Worm (Caenorhabditis elegans): ENCODE data around the gene pqn-73.
A peak's percentile ranks its signal among the peaks of the same experiment; 100 is the strongest.

The pqn-73 gene

ce11 chrII:8546975-8547374 is 6.5 kb downstream of the pqn-73 start (continued):
- TF ChIP-seq lin-40 (tag; optimal IDR thresholded peaks at IDR 0.05): no peak
- no peak for TF ChIP-seq unc-130 (GFP tag; optimal IDR thresholded peaks at IDR 0.05)
- peak; percentile 21 for TF ChIP-seq tbx-9 (tag; optimal IDR thresholded peaks at IDR 0.05; ENCODE audit: borderline replicate concordance)
- no peak for TF ChIP-seq aptf-2 (GFP tag; conservative IDR thresholded peaks at IDR 0.05)
- peak; percentile 51 for TF ChIP-seq B0035.1 (tag; optimal IDR thresholded peaks at IDR 0.05)
- peak; percentile 60 for TF ChIP-seq madf-10 (tag; optimal IDR thresholded peaks at IDR 0.05)
- TF ChIP-seq ekl-4 (GFP tag; IDR thresholded peaks at IDR 0.05): peak; percentile 83
- peak; percentile 64 for TF ChIP-seq nhr-80 (tag; optimal IDR thresholded peaks at IDR 0.05)
- TF ChIP-seq F33H1.4 (GFP tag; IDR thresholded peaks at IDR 0.05): peak; percentile 36; the same call in 1 of the 2 replicates
- peak; percentile 98 for TF ChIP-seq cebp-2 (GFP tag; IDR thresholded peaks at IDR 0.05)
- TF ChIP-seq nhr-179 (tag; optimal IDR thresholded peaks at IDR 0.05): peak; percentile 77
- TF ChIP-seq mes-4 (tag; optimal IDR thresholded peaks at IDR 0.05): peak; percentile 89
- no peak for TF ChIP-seq Y67H2A.10 (GFP tag; conservative IDR thresholded peaks at IDR 0.05)
- no peak for TF ChIP-seq ccch-3 (GFP tag; optimal IDR thresholded peaks at IDR 0.05)
- TF ChIP-seq akir-1 (GFP tag; optimal IDR thresholded peaks at IDR 0.05): no peak
- TF ChIP-seq nhr-27 (tag; optimal IDR thresholded peaks at IDR 0.05): peak; percentile 75
- no peak for TF ChIP-seq sea-2 (GFP tag; IDR thresholded peaks at IDR 0.05)
- TF ChIP-seq die-1 (tag; optimal IDR thresholded peaks at IDR 0.05): peak; percentile 96
- TF ChIP-seq efl-1 (GFP tag; optimal IDR thresholded peaks at IDR 0.05): peak; percentile 47
- TF ChIP-seq dpff-1 (tag; optimal IDR thresholded peaks at IDR 0.05): no peak
- no peak for TF ChIP-seq unc-62 (GFP tag; optimal IDR thresholded peaks at IDR 0.05)
- TF ChIP-seq F22D6.2 (tag; optimal IDR thresholded peaks at IDR 0.05): no peak
- TF ChIP-seq ztf-22 (GFP tag; optimal IDR thresholded peaks at IDR 0.05): peak; percentile 77
- TF ChIP-seq ztf-26 (tag; optimal IDR thresholded peaks at IDR 0.05): peak; percentile 62
- peak; percentile 67; the same call in 1 of the 2 replicates for TF ChIP-seq hsf-1 (GFP tag; IDR thresholded peaks at IDR 0.05)
- TF ChIP-seq rpc-1 (optimal IDR thresholded peaks at IDR 0.05): peak; percentile 87
- peak; percentile 91 for TF ChIP-seq rpc-1 (tag; optimal IDR thresholded peaks at IDR 0.05)
- TF ChIP-seq ets-4 (GFP tag; optimal IDR thresholded peaks at IDR 0.05): peak; percentile 93
- no peak for TF ChIP-seq lin-35 (GFP tag; optimal IDR thresholded peaks at IDR 0.05)
- TF ChIP-seq ceh-100 (GFP tag; IDR thresholded peaks at IDR 0.05): peak; percentile 49; the same call in 1 of the 2 replicates
- TF ChIP-seq egl-44 (GFP tag; IDR thresholded peaks at IDR 0.05): peak; percentile 84
- no peak for TF ChIP-seq hlh-26 (GFP tag; conservative IDR thresholded peaks at IDR 0.05)
- TF ChIP-seq hlh-12 (tag; optimal IDR thresholded peaks at IDR 0.05): peak; percentile 83
- TF ChIP-seq nfya-2 (GFP tag; IDR thresholded peaks at IDR 0.05): 0 out of 2 replicates have a peak, but pooled peaks have one; percentile 35
- TF ChIP-seq madf-8 (GFP tag; conservative IDR thresholded peaks at IDR 0.05): no peak
- TF ChIP-seq Y56A3A.18 (GFP tag; IDR thresholded peaks at IDR 0.05): peak; percentile 91
- no peak for TF ChIP-seq bed-1 (GFP tag; IDR thresholded peaks at IDR 0.05)
- peak; percentile 76; the same call in 1 of the 2 replicates for TF ChIP-seq hmg-1.2 (GFP tag; IDR thresholded peaks at IDR 0.05)
- TF ChIP-seq mcd-1 (GFP tag; IDR thresholded peaks at IDR 0.05): peak; percentile 72; the same call in 1 of the 2 replicates
- no peak; the same call in 1 of the 2 replicates for TF ChIP-seq K11D2.4 (GFP tag; IDR thresholded peaks at IDR 0.05)
- TF ChIP-seq hrde-1 (tag; optimal IDR thresholded peaks at IDR 0.05; ENCODE audit: borderline replicate concordance): peak; percentile 72
- TF ChIP-seq rec-8 (tag; optimal IDR thresholded peaks at IDR 0.05): peak; percentile 48 to 93
- TF ChIP-seq lin-26 (GFP tag; IDR thresholded peaks at IDR 0.05): no peak
- TF ChIP-seq F57A8.1 (GFP tag; optimal IDR thresholded peaks at IDR 0.05): peak; percentile 98
- no peak; the same call in 1 of the 2 replicates for TF ChIP-seq madf-3 (GFP tag; IDR thresholded peaks at IDR 0.05)
- TF ChIP-seq C06A6.2 (GFP tag; conservative IDR thresholded peaks at IDR 0.05): peak; percentile 65
- no peak for TF ChIP-seq ztf-28 (GFP tag; IDR thresholded peaks at IDR 0.05)
- no peak for TF ChIP-seq xnd-1 (tag; optimal IDR thresholded peaks at IDR 0.05)
- TF ChIP-seq hmg-20 (GFP tag; IDR thresholded peaks at IDR 0.05): peak; percentile 72

Measured in whole organism, young adult.